Fruit fly (Drosophila melanogaster) whole organism, embryonic: ENCODE results near the gene SIDL.

Source experiments
- Ada2b ChIP-seq: fragments of 200-800 bp; sonication (Bioruptor generic); IDR thresholded peaks from 2 replicates; pipeline ENCODE4 v1.3.6; 2022; ENCODE audit warnings: missing biosample characterization, missing genetic modification characterization
- Atf-2 ChIP-seq: fragments of 200-800 bp; sonication (Bioruptor generic); optimal IDR thresholded peaks from 2 replicates; lab custom pipeline; 2016; ENCODE audit warnings: missing biosample characterization, missing genetic modification characterization
- BtbVII ChIP-seq: fragments of 200-800 bp; sonication (Bioruptor generic); optimal IDR thresholded peaks from 3 replicates; lab custom pipeline; 2017; ENCODE audit warnings: missing biosample characterization, mild to moderate bottlenecking, missing genetic modification characterization
- CG10366 ChIP-seq: fragments of 200-800 bp; sonication (Bioruptor generic); IDR thresholded peaks from 2 replicates; pipeline ENCODE4 v1.3.6; 2022; ENCODE audit warnings: missing biosample characterization, missing genetic modification characterization
- CG10959 ChIP-seq: fragments of 200-800 bp; sonication (Bioruptor generic); IDR thresholded peaks from 2 replicates; pipeline ENCODE4 v1.3.6; 2022; ENCODE audit warnings: missing biosample characterization, missing genetic modification characterization
- CG12942 ChIP-seq: fragments of 200-800 bp; sonication (Bioruptor generic); optimal IDR thresholded peaks from 3 replicates; lab custom pipeline; 2016; ENCODE audit warnings: missing biosample characterization, missing genetic modification characterization
- CG14050 ChIP-seq: fragments of 200-800 bp; sonication (Bioruptor generic); IDR thresholded peaks from 3 replicates; pipeline ENCODE4 v1.3.6; 2022; ENCODE audit warnings: missing biosample characterization, missing genetic modification characterization
- CG14667 ChIP-seq: fragments of 200-800 bp; sonication (Bioruptor generic); IDR thresholded peaks from 2 replicates; pipeline ENCODE4 v1.3.6; 2022; ENCODE audit warnings: missing biosample characterization, missing genetic modification characterization
- CG14965 ChIP-seq: fragments of 200-800 bp; sonication (Bioruptor generic); optimal IDR thresholded peaks from 2 replicates; lab custom pipeline; 2016; ENCODE audit warnings: missing biosample characterization, missing genetic modification characterization, borderline replicate concordance
- CG15269 ChIP-seq: fragments of 200-800 bp; sonication (Bioruptor generic); optimal IDR thresholded peaks from 2 replicates; lab custom pipeline; 2018; ENCODE audit warnings: missing biosample characterization, mild to moderate bottlenecking, missing genetic modification characterization, moderate library complexity
- CG15479 ChIP-seq: fragments of 200-800 bp; sonication (Bioruptor generic); optimal IDR thresholded peaks from 3 replicates; lab custom pipeline; 2019; ENCODE audit warnings: missing biosample characterization, mild to moderate bottlenecking, missing genetic modification characterization, moderate library complexity
- CG2202 ChIP-seq: fragments of 200-800 bp; sonication (Bioruptor generic); optimal IDR thresholded peaks from 2 replicates; lab custom pipeline; 2018; ENCODE audit warnings: missing biosample characterization, mild to moderate bottlenecking, missing genetic modification characterization
- CG2875 ChIP-seq: fragments of 200-800 bp; sonication (Bioruptor generic); optimal IDR thresholded peaks from 2 replicates; lab custom pipeline; 2017; ENCODE audit warnings: missing biosample characterization, mild to moderate bottlenecking, missing genetic modification characterization, missing genetic modification reagents
- CG2889 ChIP-seq: fragments of 200-800 bp; sonication (Bioruptor generic); IDR thresholded peaks from 3 replicates; pipeline ENCODE4 v1.3.6; 2022; ENCODE audit warnings: missing biosample characterization, missing genetic modification characterization
- CG31441 ChIP-seq: fragments of 200-800 bp; sonication (Bioruptor generic); IDR thresholded peaks from 2 replicates; pipeline ENCODE4 v1.3.6; 2022; ENCODE audit warnings: missing biosample characterization, missing genetic modification characterization
- CG32767 ChIP-seq: fragments of 200-800 bp; sonication (Bioruptor generic); IDR thresholded peaks from 2 replicates; pipeline ENCODE4 v1.3.6; 2022; ENCODE audit warnings: missing biosample characterization, missing genetic modification characterization
- CG4360 ChIP-seq: fragments of 200-800 bp; sonication (Bioruptor generic); IDR thresholded peaks from 2 replicates; pipeline ENCODE4 v1.3.6; 2022; ENCODE audit warnings: missing biosample characterization, missing genetic modification characterization
- CG7745 ChIP-seq: fragments of 200-800 bp; sonication (Bioruptor generic); optimal IDR thresholded peaks from 2 replicates; lab custom pipeline; 2018; ENCODE audit warnings: missing biosample characterization, mild to moderate bottlenecking, missing genetic modification characterization, moderate library complexity
- CG7928 ChIP-seq: fragments of 200-800 bp; sonication (Bioruptor generic); optimal IDR thresholded peaks from 2 replicates; lab custom pipeline; 2017; ENCODE audit warnings: missing biosample characterization, mild to moderate bottlenecking, missing genetic modification characterization
- CG8478 ChIP-seq: fragments of >200 bp; optimal IDR thresholded peaks from 2 replicates; lab custom pipeline; 2018
- CG8765 ChIP-seq: fragments of 200-800 bp; sonication (Bioruptor generic); IDR thresholded peaks from 2 replicates; pipeline ENCODE4 v1.3.6; 2022; ENCODE audit warnings: missing biosample characterization, missing genetic modification characterization
- CG9437 ChIP-seq: fragments of 200-800 bp; sonication (Bioruptor generic); optimal IDR thresholded peaks from 2 replicates; lab custom pipeline; 2018; ENCODE audit warnings: missing biosample characterization, mild to moderate bottlenecking, missing genetic modification characterization
- Camta ChIP-seq: fragments of 200-800 bp; sonication (Bioruptor generic); optimal IDR thresholded peaks from 2 replicates; lab custom pipeline; 2016; ENCODE audit warnings: missing biosample characterization, missing genetic modification characterization
- Dbx ChIP-seq: fragments of 200-800 bp; sonication (Bioruptor generic); IDR thresholded peaks from 3 replicates; pipeline ENCODE4 v1.3.6; 2022; ENCODE audit warnings: missing biosample characterization, missing genetic modification characterization
- ERR ChIP-seq: fragments of 200-800 bp; sonication (Bioruptor generic); optimal IDR thresholded peaks from 2 replicates; lab custom pipeline; 2016; ENCODE audit warnings: missing biosample characterization, missing genetic modification characterization
- H2.0 ChIP-seq: fragments of 200-800 bp; sonication (Bioruptor generic); IDR thresholded peaks from 2 replicates; pipeline ENCODE4 v1.3.6; 2022; ENCODE audit warnings: missing biosample characterization, missing genetic modification characterization
- Hr3 ChIP-seq: fragments of 200-800 bp; sonication (Bioruptor generic); optimal IDR thresholded peaks from 3 replicates; lab custom pipeline; 2016; ENCODE audit warnings: missing biosample characterization, missing genetic modification characterization
- Hr39 ChIP-seq: fragments of >200 bp; optimal IDR thresholded peaks from 2 replicates; lab custom pipeline; 2017
- MESR4 ChIP-seq: fragments of 200-800 bp; sonication (Bioruptor generic); optimal IDR thresholded peaks from 2 replicates; lab custom pipeline; 2018; ENCODE audit warnings: missing biosample characterization, mild to moderate bottlenecking, missing genetic modification characterization, moderate library complexity
- MTF-1 ChIP-seq: fragments of 200-800 bp; sonication (Bioruptor generic); optimal IDR thresholded peaks from 2 replicates; lab custom pipeline; 2018; ENCODE audit warnings: missing biosample characterization, mild to moderate bottlenecking, missing genetic modification characterization, borderline replicate concordance
- Neu2 ChIP-seq: fragments of 200-800 bp; sonication (Bioruptor generic); optimal IDR thresholded peaks from 3 replicates; lab custom pipeline; 2016; ENCODE audit warnings: missing biosample characterization, missing genetic modification characterization, borderline replicate concordance
- amos ChIP-seq: fragments of 200-800 bp; sonication (Bioruptor generic); IDR thresholded peaks from 2 replicates; pipeline ENCODE4 v1.3.6; 2022; ENCODE audit warnings: missing biosample characterization, missing genetic modification characterization; ENCODE audit not compliant: partially characterized antibody
- dan ChIP-seq: fragments of 200-800 bp; sonication (Bioruptor generic); IDR thresholded peaks from 2 replicates; pipeline ENCODE4 v1.3.6; 2022; ENCODE audit warnings: missing biosample characterization, missing genetic modification characterization
- fd64A ChIP-seq: fragments of 200-800 bp; sonication (Bioruptor generic); optimal IDR thresholded peaks from 3 replicates; lab custom pipeline; 2018; ENCODE audit warnings: missing biosample characterization, mild to moderate bottlenecking, missing genetic modification characterization
- gcm ChIP-seq: fragments of 200-800 bp; sonication (Bioruptor generic); optimal IDR thresholded peaks from 2 replicates; lab custom pipeline; 2019; ENCODE audit warnings: missing biosample characterization, mild to moderate bottlenecking, missing genetic modification characterization, moderate library complexity
- jigr1 ChIP-seq: fragments of 200-800 bp; sonication (Bioruptor generic); IDR thresholded peaks from 3 replicates; pipeline ENCODE4 v1.3.6; 2022; ENCODE audit warnings: missing biosample characterization, missing genetic modification characterization
- jing ChIP-seq: fragments of 200-800 bp; sonication (Bioruptor generic); optimal IDR thresholded peaks from 2 replicates; lab custom pipeline; 2018; ENCODE audit warnings: missing biosample characterization, mild to moderate bottlenecking, missing genetic modification characterization
- jumu ChIP-seq: fragments of 200-800 bp; sonication (Bioruptor generic); optimal IDR thresholded peaks from 3 replicates; lab custom pipeline; 2016; ENCODE audit warnings: missing biosample characterization, missing genetic modification characterization
- lbe ChIP-seq: fragments of 200-800 bp; sonication (Bioruptor generic); optimal IDR thresholded peaks from 2 replicates; lab custom pipeline; 2016; ENCODE audit warnings: missing biosample characterization, mild to moderate bottlenecking, missing genetic modification characterization
- lmd ChIP-seq: fragments of 200-800 bp; sonication (Bioruptor generic); IDR thresholded peaks from 2 replicates; pipeline ENCODE4 v1.3.6; 2022; ENCODE audit warnings: missing biosample characterization, missing genetic modification characterization
- nerfin-1 ChIP-seq: fragments of 200-800 bp; sonication (Bioruptor generic); optimal IDR thresholded peaks from 3 replicates; lab custom pipeline; 2019; ENCODE audit warnings: missing biosample characterization, mild to moderate bottlenecking, missing genetic modification characterization, moderate library complexity
- rib ChIP-seq: fragments of 200-800 bp; sonication (Bioruptor generic); IDR thresholded peaks from 2 replicates; pipeline ENCODE4 v1.3.6; 2022; ENCODE audit warnings: missing biosample characterization, missing genetic modification characterization
- seq ChIP-seq: fragments of 200-800 bp; sonication (Bioruptor generic); IDR thresholded peaks from 2 replicates; pipeline ENCODE4 v1.3.6; 2022; ENCODE audit warnings: missing biosample characterization, missing genetic modification characterization
- stc ChIP-seq: fragments of 200-800 bp; sonication (Bioruptor generic); IDR thresholded peaks from 2 replicates; pipeline ENCODE4 v1.3.6; 2022; ENCODE audit warnings: missing biosample characterization, missing genetic modification characterization
- tna ChIP-seq: fragments of 200-800 bp; sonication (Bioruptor generic); IDR thresholded peaks from 2 replicates; pipeline ENCODE4 v1.3.6; 2022; ENCODE audit warnings: missing biosample characterization, missing genetic modification characterization; ENCODE audit not compliant: partially characterized antibody
- toy ChIP-seq: fragments of 200-800 bp; sonication (Bioruptor generic); IDR thresholded peaks from 2 replicates; pipeline ENCODE4 v1.3.6; 2022; ENCODE audit warnings: missing biosample characterization, missing genetic modification characterization
- twi ChIP-seq: fragments of 200-800 bp; optimal IDR thresholded peaks from 2 replicates; lab custom pipeline; 2019; ENCODE audit warnings: missing biosample characterization, mild to moderate bottlenecking, missing genetic modification characterization, moderate library complexity
- tx ChIP-seq: fragments of 200-800 bp; sonication (Bioruptor generic); optimal IDR thresholded peaks from 2 replicates; lab custom pipeline; 2016; ENCODE audit warnings: missing biosample characterization, missing genetic modification characterization
- unc-4 ChIP-seq: fragments of 200-800 bp; sonication (Bioruptor generic); IDR thresholded peaks from 2 replicates; pipeline ENCODE4 v1.3.6; 2022; ENCODE audit warnings: missing biosample characterization, missing genetic modification characterization; ENCODE audit not compliant: partially characterized antibody
- zen2 ChIP-seq: fragments of 200-800 bp; sonication (Bioruptor generic); IDR thresholded peaks from 3 replicates; pipeline ENCODE4 v1.3.6; 2022; ENCODE audit warnings: missing biosample characterization, missing genetic modification characterization; ENCODE audit not compliant: partially characterized antibody

Gene SIDL

dm6 chr3R:15218824-15219576, at the start of gene SIDL, which contains the start of gene CG12241 (continued):
- no peak for TF ChIP-seq CG7745 (tag; lab: Kevin White, UChicago)
- TF ChIP-seq stc (GFP tag; lab: Robert Waterston, UW): peak; percentile 91
- TF ChIP-seq zen2 (GFP tag; lab: Robert Waterston, UW): no peak
- TF ChIP-seq CG2889 (GFP tag; lab: Robert Waterston, UW): peak; percentile 48; the same call in 1 of the 3 replicates
- no peak for TF ChIP-seq seq (GFP tag; lab: Robert Waterston, UW)
- TF ChIP-seq CG4360 (GFP tag; lab: Robert Waterston, UW): peak; percentile 70
- peak; percentile 85 for TF ChIP-seq CG7928 (GFP tag; lab: Kevin White, UChicago)
- TF ChIP-seq H2.0 (GFP tag; lab: Robert Waterston, UW): 0 out of 2 replicates have a peak, but pooled peaks have one; percentile 13
- TF ChIP-seq CG31441 (GFP tag; lab: Robert Waterston, UW): peak; percentile 90
- no peak for TF ChIP-seq CG14965
- 0 out of 2 replicates have a peak, but pooled peaks have one; percentile 44 for TF ChIP-seq unc-4 (GFP tag; lab: Robert Waterston, UW)
- TF ChIP-seq CG2202 (tag; lab: Kevin White, UChicago): no peak
- TF ChIP-seq gcm: peak; percentile 46
- peak; percentile 66 for TF ChIP-seq MESR4 (GFP tag; lab: Kevin White, UChicago)
- TF ChIP-seq toy (GFP tag; lab: Robert Waterston, UW): peak; percentile 77
- TF ChIP-seq jigr1 (GFP tag; lab: Robert Waterston, UW): peak; percentile 88
- peak; percentile 63 for TF ChIP-seq CG10959 (GFP tag; lab: Robert Waterston, UW)
- TF ChIP-seq tx (GFP tag; lab: Kevin White, UChicago): peak; percentile 25
- peak; percentile 70 for TF ChIP-seq Hr3 (GFP tag; lab: Kevin White, UChicago)
- TF ChIP-seq Ada2b: peak; percentile 94
- TF ChIP-seq ERR (GFP tag; lab: Kevin White, UChicago): peak; percentile 77
- TF ChIP-seq tna (GFP tag; lab: Robert Waterston, UW): no peak
- TF ChIP-seq Camta (GFP tag; lab: Kevin White, UChicago): peak; percentile 84
- TF ChIP-seq dan (GFP tag; lab: Robert Waterston, UW): peak; percentile 50; the same call in 1 of the 2 replicates
- TF ChIP-seq CG10366 (GFP tag; lab: Robert Waterston, UW): peak; percentile 24; the same call in 1 of the 2 replicates
- no peak for TF ChIP-seq CG2875 (GFP tag; lab: Kevin White, UChicago)
- peak; percentile 79 for TF ChIP-seq lbe (GFP tag; lab: Kevin White, UChicago)
- TF ChIP-seq CG15479: peak; percentile 25
- TF ChIP-seq lmd (GFP tag; lab: Robert Waterston, UW): peak; percentile 93
- TF ChIP-seq Hr39: no peak
- TF ChIP-seq jumu (GFP tag; lab: Kevin White, UChicago): peak; percentile 79
- peak; percentile 32 for TF ChIP-seq MTF-1
- no peak for TF ChIP-seq amos (GFP tag; lab: Robert Waterston, UW)
- TF ChIP-seq CG8478 (lab: Kevin White, UChicago): no peak
- peak; percentile 62 for TF ChIP-seq CG9437 (GFP tag; lab: Kevin White, UChicago)
- TF ChIP-seq Atf-2 (GFP tag; lab: Kevin White, UChicago): no peak
- peak; percentile 57 for TF ChIP-seq nerfin-1 (tag; lab: Kevin White, UChicago)
- TF ChIP-seq CG12942 (GFP tag; lab: Kevin White, UChicago): peak; percentile 40
- TF ChIP-seq CG8765 (GFP tag; lab: Robert Waterston, UW): peak; percentile 87; the same call in 1 of the 2 replicates
- peak; percentile 13 for TF ChIP-seq twi (tag; lab: Kevin White, UChicago)
- TF ChIP-seq BtbVII (GFP tag; lab: Kevin White, UChicago): peak; percentile 82
- no peak for TF ChIP-seq CG14050 (GFP tag; lab: Robert Waterston, UW)
- peak; percentile 94 for TF ChIP-seq CG14667 (GFP tag; lab: Robert Waterston, UW)
- TF ChIP-seq fd64A (GFP tag; lab: Kevin White, UChicago): no peak
- TF ChIP-seq CG15269: no peak
- TF ChIP-seq Neu2: peak; percentile 21
- peak; percentile 94 for TF ChIP-seq Dbx (GFP tag; lab: Robert Waterston, UW)
- TF ChIP-seq jing (GFP tag; lab: Kevin White, UChicago): no peak
- no peak for TF ChIP-seq CG32767
- peak; percentile 91 for TF ChIP-seq rib
